Worm (Caenorhabditis elegans) whole organism, early embryonic: ENCODE measurements around the gene let-765.

Experiments used
- F13C5.2 ChIP-seq: sonication (generic microtip); optimal IDR thresholded peaks from 2 replicates; lab custom pipeline; 2017; ENCODE audit warnings: mild to moderate bottlenecking, missing genetic modification characterization, inconsistent platforms, missing compliant biosample characterization
- ama-1 ChIP-seq: fragments of 150-350 bp; optimal IDR thresholded peaks from 2 replicates; lab custom pipeline; 2014
- ceh-13 ChIP-seq: fragments of 200-800 bp; sonication (Bioruptor generic); optimal IDR thresholded peaks from 2 replicates; lab custom pipeline; 2018; ENCODE audit warnings: mild to moderate bottlenecking, missing genetic modification characterization, missing compliant biosample characterization
- ceh-36 ChIP-seq: sonication (generic microtip); optimal IDR thresholded peaks from 2 replicates; lab custom pipeline; 2016; ENCODE audit warnings: missing genetic modification characterization, inconsistent platforms, missing compliant biosample characterization
- ets-7 ChIP-seq: sonication (generic microtip); optimal IDR thresholded peaks from 2 replicates; lab custom pipeline; 2016; ENCODE audit warnings: missing genotype, missing genetic modification characterization, missing compliant biosample characterization
- flt-1 ChIP-seq: fragments of 200-800 bp; sonication (Bioruptor generic); IDR thresholded peaks from 2 replicates; pipeline ENCODE4 v1.3.6; 2022; ENCODE audit warnings: missing genetic modification characterization, missing compliant biosample characterization
- hmbx-1 ChIP-seq: sonication (generic microtip); optimal IDR thresholded peaks from 2 replicates; lab custom pipeline; 2016; ENCODE audit warnings: mild to moderate bottlenecking, missing genetic modification characterization, missing compliant biosample characterization
- hmg-4 ChIP-seq: fragments of 200-800 bp; sonication (Bioruptor generic); optimal IDR thresholded peaks from 2 replicates; lab custom pipeline; 2018; ENCODE audit warnings: mild to moderate bottlenecking, missing genetic modification characterization, missing compliant biosample characterization
- hnd-1 ChIP-seq: sonication (generic microtip); optimal IDR thresholded peaks from 2 replicates; lab custom pipeline; 2016; ENCODE audit warnings: missing genetic modification characterization, missing compliant biosample characterization
- scrt-1 ChIP-seq: fragments of 200-800 bp; sonication (Bioruptor generic); IDR thresholded peaks from 2 replicates; pipeline ENCODE4 v1.3.6; 2022; ENCODE audit warnings: missing genetic modification characterization, missing compliant biosample characterization

DNA sequence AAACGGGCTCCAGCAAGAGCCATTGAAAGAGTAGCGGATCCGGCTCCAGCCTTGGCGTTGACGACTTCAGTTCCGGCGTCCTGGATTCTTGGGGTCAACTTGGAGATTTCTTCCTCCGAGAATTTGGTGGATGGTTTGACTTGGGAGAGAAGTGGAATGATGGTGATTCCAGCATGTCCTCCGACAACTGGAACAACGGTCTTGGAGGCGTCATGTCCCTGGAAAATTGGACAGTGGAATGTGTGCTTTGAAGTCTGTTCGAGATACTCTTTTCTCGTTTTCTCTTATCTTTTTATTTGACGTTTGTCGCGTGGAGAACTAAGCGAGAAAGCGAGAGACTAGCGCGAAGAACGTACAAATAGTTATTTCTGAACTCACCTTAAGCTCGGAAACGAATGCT, 6.1 kb upstream of the let-765 start:
- TF ChIP-seq ama-1 (lab: Kevin White, UChicago) = no peak
- no peak for TF ChIP-seq hmbx-1 (tag; lab: Kevin White, UChicago)
- no peak for TF ChIP-seq flt-1
- no peak for TF ChIP-seq scrt-1
- no peak for TF ChIP-seq hnd-1 (tag; lab: Kevin White, UChicago)
- no peak for TF ChIP-seq F13C5.2
- no peak for TF ChIP-seq ceh-13 (GFP tag; lab: Kevin White, UChicago)
- TF ChIP-seq ceh-36 (tag; lab: Kevin White, UChicago) = no peak
- TF ChIP-seq ets-7 (tag; lab: Kevin White, UChicago) = no peak
- no peak for TF ChIP-seq hmg-4 (GFP tag; lab: Kevin White, UChicago)
